Fruit fly (Drosophila melanogaster) whole organism, prepupa: ENCODE measurements around the gene CG14647.

Experiments
- CG10631 ChIP-seq: fragments of 200-800 bp; sonication (Bioruptor generic); optimal IDR thresholded peaks from 2 replicates; lab custom pipeline; 2016; ENCODE audit warnings: missing biosample characterization, missing genetic modification characterization
- CG6792 ChIP-seq: fragments of 200-800 bp; sonication (Bioruptor generic); optimal IDR thresholded peaks from 3 replicates; lab custom pipeline; 2016; ENCODE audit warnings: missing biosample characterization, missing genetic modification characterization
- CG6808 ChIP-seq: fragments of 200-800 bp; sonication (Bioruptor generic); optimal IDR thresholded peaks from 3 replicates; lab custom pipeline; 2017; ENCODE audit warnings: missing biosample characterization, missing genetic modification characterization, mild to moderate bottlenecking, moderate library complexity, missing genetic modification reagents
- CG6854 ChIP-seq: fragments of 200-800 bp; sonication (Bioruptor generic); optimal IDR thresholded peaks from 2 replicates; lab custom pipeline; 2017; ENCODE audit warnings: missing biosample characterization, mild to moderate bottlenecking, missing genetic modification characterization
- CG8119 ChIP-seq: fragments of 200-800 bp; sonication (Bioruptor generic); IDR thresholded peaks from 3 replicates; pipeline ENCODE4 v1.3.6; 2022; ENCODE audit warnings: missing biosample characterization, missing genetic modification characterization
- Lpt ChIP-seq: fragments of 200-800 bp; sonication (Bioruptor generic); optimal IDR thresholded peaks from 3 replicates; lab custom pipeline; 2016; ENCODE audit warnings: missing biosample characterization, missing genetic modification characterization
- fd59A ChIP-seq: fragments of 200-800 bp; sonication (Bioruptor generic); optimal IDR thresholded peaks from 2 replicates; lab custom pipeline; 2017; ENCODE audit warnings: missing biosample characterization, mild to moderate bottlenecking, missing genetic modification characterization, missing genetic modification reagents
- fd85E ChIP-seq: fragments of 200-800 bp; sonication (Bioruptor generic); optimal IDR thresholded peaks from 3 replicates; lab custom pipeline; 2016; ENCODE audit warnings: missing biosample characterization, missing genetic modification characterization
- net ChIP-seq: fragments of 200-800 bp; sonication (Bioruptor generic); optimal IDR thresholded peaks from 3 replicates; lab custom pipeline; 2016; ENCODE audit warnings: missing biosample characterization, missing genetic modification characterization
- salr ChIP-seq, 2 experiments: fragments of 200-800 bp; sonication (Bioruptor generic); optimal IDR thresholded peaks; 3 replicates each; lab custom pipeline; 2016 to 2018; ENCODE audit warnings: missing biosample characterization in 2 of 2, missing genetic modification characterization in 2 of 2, mild to moderate bottlenecking in 1 of 2
- spab ChIP-seq: fragments of 200-800 bp; sonication (Bioruptor generic); optimal IDR thresholded peaks from 2 replicates; lab custom pipeline; 2017; ENCODE audit warnings: missing biosample characterization, mild to moderate bottlenecking, missing genetic modification characterization, missing genetic modification reagents
- ss ChIP-seq, 2 experiments: fragments of 200-800 bp; sonication (Bioruptor generic); optimal IDR thresholded peaks; 2 replicates in 1 of 2; 3 replicates in 1 of 2; lab custom pipeline; 2017 to 2018; ENCODE audit warnings: mild to moderate bottlenecking in 2 of 2, missing biosample characterization in 2 of 2, missing genetic modification characterization in 2 of 2, moderate library complexity in 1 of 2

- no peak for TF ChIP-seq CG8119 (GFP tag; lab: Robert Waterston, UW)
- no peak for TF ChIP-seq spab (GFP tag; lab: Kevin White, UChicago)
- no peak for TF ChIP-seq ss (GFP tag; optimal IDR thresholded peaks at IDR 0.05; lab: Kevin White, UChicago)
- TF ChIP-seq CG6854 (GFP tag; lab: Kevin White, UChicago), result no peak
- no peak for TF ChIP-seq Lpt (GFP tag; lab: Kevin White, UChicago)
- TF ChIP-seq CG6808 (GFP tag; lab: Kevin White, UChicago), result no peak
- TF ChIP-seq CG10631, result no peak
- TF ChIP-seq fd85E (GFP tag; lab: Kevin White, UChicago), result no peak
- no peak for TF ChIP-seq salr (GFP tag; optimal IDR thresholded peaks at IDR 0.05; lab: Kevin White, UChicago)
- no peak for TF ChIP-seq net (GFP tag; lab: Kevin White, UChicago)
- no peak for TF ChIP-seq fd59A (GFP tag; lab: Kevin White, UChicago)
- TF ChIP-seq CG6792, result no peak
Measured at dm6 chr3R:4437817-4438216, 37.5 kb downstream of the CG14647 start.
